Worm (Caenorhabditis elegans): ENCODE data around the gene tsen-2.
A peak's percentile ranks its signal among the peaks of the same experiment; 100 is the strongest.

The tsen-2 gene

ce11 chrIII:11853533-11853932, 44.5 kb downstream of the tsen-2 start:
- no peak for TF ChIP-seq W03F9.2 (tag; optimal IDR thresholded peaks at IDR 0.05)
- TF ChIP-seq him-1 (tag; optimal IDR thresholded peaks at IDR 0.05), result no peak
- no peak for TF ChIP-seq dao-5 (tag; optimal IDR thresholded peaks at IDR 0.05)

DNA sequence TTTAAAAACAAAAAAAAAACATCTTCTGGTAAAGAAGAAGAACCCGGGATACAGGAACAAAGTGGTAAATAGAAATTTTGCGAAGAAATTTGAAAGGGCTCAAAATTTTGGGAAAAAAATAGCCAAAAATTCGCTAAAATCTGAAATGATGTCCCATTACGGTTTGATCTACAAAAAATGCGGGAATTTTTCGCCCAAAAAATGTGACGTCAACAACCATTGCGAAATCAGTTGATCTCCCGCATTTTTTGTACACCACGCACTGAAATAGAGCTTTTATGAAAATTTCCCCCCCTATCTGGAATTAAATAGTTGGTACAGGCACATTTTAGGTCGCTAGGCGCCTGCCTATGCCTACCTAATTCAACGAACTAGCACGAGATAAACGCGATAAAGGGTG, 48.5 kb downstream of the tsen-2 start:
- no peak for TF ChIP-seq dao-5 (tag; optimal IDR thresholded peaks at IDR 0.05)
- TF ChIP-seq him-1 (tag; optimal IDR thresholded peaks at IDR 0.05), result no peak
- TF ChIP-seq W03F9.2 (tag; optimal IDR thresholded peaks at IDR 0.05), result no peak

DNA sequence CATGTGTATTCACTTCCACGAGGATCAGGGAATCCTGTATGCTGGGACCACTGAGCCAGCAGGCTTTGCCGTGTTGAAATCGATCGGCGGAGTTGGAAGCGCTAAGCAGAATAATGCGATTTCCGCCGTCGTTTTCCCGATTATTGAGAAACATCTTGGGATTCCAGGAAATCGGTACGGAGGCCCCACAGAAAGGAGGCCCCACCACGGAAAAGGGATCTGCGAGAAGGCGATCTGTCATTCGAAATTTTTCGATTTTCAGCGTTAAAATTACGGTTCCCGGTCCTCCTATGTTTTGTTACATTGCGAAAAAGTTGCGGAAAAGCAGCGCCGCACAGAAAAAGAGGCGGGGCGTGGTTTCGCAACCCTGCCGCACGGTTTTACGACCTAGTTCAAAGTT, 49.8 kb downstream of the tsen-2 start:
- no peak for TF ChIP-seq W03F9.2 (tag; optimal IDR thresholded peaks at IDR 0.05)
- TF ChIP-seq him-1 (tag; optimal IDR thresholded peaks at IDR 0.05), result no peak
- TF ChIP-seq dao-5 (tag; optimal IDR thresholded peaks at IDR 0.05), result no peak

DNA sequence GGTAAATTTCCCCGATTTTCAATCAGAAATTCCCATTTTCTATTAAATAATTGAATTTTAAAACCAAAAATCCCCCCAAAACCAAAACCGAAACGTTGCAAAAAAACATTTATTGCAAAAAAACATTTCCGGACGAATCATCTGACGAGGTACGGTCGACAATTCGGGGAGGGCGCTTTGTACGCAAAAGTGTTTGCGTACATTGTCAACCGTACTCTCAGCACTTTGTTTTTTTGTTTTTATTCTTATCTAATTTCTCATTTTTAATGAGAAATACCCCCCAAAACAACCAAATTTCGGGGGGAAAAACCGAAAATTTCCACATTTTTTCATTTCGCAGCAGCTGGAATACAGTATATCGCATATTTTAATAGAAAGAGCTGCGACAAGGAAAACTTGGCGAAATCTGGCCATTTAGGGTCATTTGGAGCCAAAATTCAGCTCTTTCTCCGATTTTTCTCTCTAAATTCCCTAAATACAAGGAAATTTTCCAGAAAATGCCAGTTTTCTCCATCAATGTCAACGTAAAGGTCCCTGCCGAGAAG, 50.3 kb downstream of the tsen-2 start, which contains the start of gene mif-1:
TSS of gene mif-1 (plus strand) at position 495 of the 545 bp plus-strand sequence.
- TF ChIP-seq W03F9.2 (tag; optimal IDR thresholded peaks at IDR 0.05) (peak; percentile 43), dao-5 (tag; optimal IDR thresholded peaks at IDR 0.05) (no peak)

DNA sequence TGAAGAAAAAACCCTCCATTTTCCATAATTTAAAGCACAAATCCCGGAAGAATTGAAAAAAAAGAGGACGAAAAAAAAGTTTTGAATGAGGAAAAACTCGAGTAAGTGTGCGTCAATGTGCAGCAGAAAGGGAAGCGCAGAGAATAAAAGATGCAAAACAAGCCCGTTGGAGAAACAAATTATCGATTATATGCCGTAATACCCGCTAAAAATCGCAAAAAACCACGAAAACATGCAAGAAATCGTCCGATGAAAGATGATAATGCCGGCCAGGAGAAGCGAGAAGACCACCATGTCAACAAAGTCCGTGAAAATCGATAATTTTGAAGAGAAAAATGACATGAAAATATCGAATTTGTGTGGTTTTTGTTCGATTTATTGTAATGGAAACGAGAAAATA, 51.1 kb downstream of the tsen-2 start:
- TF ChIP-seq him-1 (tag; optimal IDR thresholded peaks at IDR 0.05), result no peak
- TF ChIP-seq dao-5 (tag; optimal IDR thresholded peaks at IDR 0.05), result no peak
- TF ChIP-seq W03F9.2 (tag; optimal IDR thresholded peaks at IDR 0.05), result no peak

- no peak for TF ChIP-seq W03F9.2 (tag; optimal IDR thresholded peaks at IDR 0.05)
- no peak for TF ChIP-seq dao-5 (tag; optimal IDR thresholded peaks at IDR 0.05)
- TF ChIP-seq him-1 (tag; optimal IDR thresholded peaks at IDR 0.05), result no peak
Measured at ce11 chrIII:11846365-11846764, 51.7 kb downstream of the tsen-2 start, which contains the start of gene ntl-3. ntl-3 (minus strand) TSS chrIII:11846465.
